Fruit fly (Drosophila melanogaster): Measurements from ENCODE around the gene Seipin.
A peak's percentile ranks its signal among the peaks of the same experiment; 100 is the strongest.

Seipin gene

dm6 chrX:2658258-2658853, 38.8 kb downstream of the Seipin start (continued):
- TF ChIP-seq CG3032 (tag; optimal IDR thresholded peaks at IDR 0.05) (peak; percentile 2), net (GFP tag; optimal IDR thresholded peaks at IDR 0.05) (peak; percentile 15), CG8319 (GFP tag; optimal IDR thresholded peaks at IDR 0.05) (no peak), CG6808 (GFP tag; optimal IDR thresholded peaks at IDR 0.05) (peak; percentile 49), acj6 (GFP tag; optimal IDR thresholded peaks at IDR 0.05) (no peak), CG11902 (GFP tag; optimal IDR thresholded peaks at IDR 0.05) (no peak), svp (GFP tag) (peak; percentile 88), CG6163 (GFP tag; IDR thresholded peaks at IDR 0.05) (peak; percentile 64; the same call in 2 of the 3 replicates), OdsH (GFP tag; optimal IDR thresholded peaks at IDR 0.05) (no peak), CG10631 (GFP tag; optimal IDR thresholded peaks at IDR 0.05) (no peak), CG8119 (GFP tag; IDR thresholded peaks at IDR 0.05) (0 out of 3 replicates have a peak, but pooled peaks have one; percentile 34), CG3919 (GFP tag; optimal IDR thresholded peaks at IDR 0.05) (peak; percentile 28), fkh (GFP tag; optimal IDR thresholded peaks at IDR 0.05) (peak; percentile 39), CG34406 (GFP tag; optimal IDR thresholded peaks at IDR 0.05) (no peak), Lpt (GFP tag; optimal IDR thresholded peaks at IDR 0.05) (no peak), Hr38 (GFP tag; optimal IDR thresholded peaks at IDR 0.05) (no peak), Gug (GFP tag; IDR thresholded peaks at IDR 0.05) (no peak), Eip78C (GFP tag) (peak; percentile 68), CG7368 (GFP tag; optimal IDR thresholded peaks at IDR 0.05) (no peak), Met (GFP tag; optimal IDR thresholded peaks at IDR 0.05) (peak; percentile 43), CG1621 (tag; optimal IDR thresholded peaks at IDR 0.05) (peak; percentile 16), CG4318 (GFP tag; optimal IDR thresholded peaks at IDR 0.05) (no peak), pdm3 (GFP tag; optimal IDR thresholded peaks at IDR 0.05) (no peak), Eip75B (GFP tag; optimal IDR thresholded peaks at IDR 0.05) (peak; percentile 5), esn (GFP tag; optimal IDR thresholded peaks at IDR 0.05) (peak; percentile 8), Ets96B (tag; optimal IDR thresholded peaks at IDR 0.05) (no peak), achi (GFP tag; optimal IDR thresholded peaks at IDR 0.05) (no peak), CG6854 (GFP tag; optimal IDR thresholded peaks at IDR 0.05) (peak; percentile 39), Eip93F (GFP tag; optimal IDR thresholded peaks at IDR 0.05) (no peak), Blimp-1 (GFP tag; optimal IDR thresholded peaks at IDR 0.05) (peak; percentile 58), Sox15 (GFP tag; optimal IDR thresholded peaks at IDR 0.05) (no peak), salr (GFP tag; optimal IDR thresholded peaks at IDR 0.05) (no peak), Sox102F (GFP tag; optimal IDR thresholded peaks at IDR 0.05) (peak; percentile 71), Sox14 (GFP tag; optimal IDR thresholded peaks at IDR 0.05) (peak; percentile 78), CG6276 (GFP tag; optimal IDR thresholded peaks at IDR 0.05) (peak; percentile 62), CG6792 (GFP tag; optimal IDR thresholded peaks at IDR 0.05) (no peak), eg (GFP tag; IDR thresholded peaks at IDR 0.05) (peak; percentile 43; the same call in 1 of the 3 replicates), Hr39 (GFP tag; optimal IDR thresholded peaks at IDR 0.05) (no peak), CG8632 (GFP tag; optimal IDR thresholded peaks at IDR 0.05) (no peak)

DNA sequence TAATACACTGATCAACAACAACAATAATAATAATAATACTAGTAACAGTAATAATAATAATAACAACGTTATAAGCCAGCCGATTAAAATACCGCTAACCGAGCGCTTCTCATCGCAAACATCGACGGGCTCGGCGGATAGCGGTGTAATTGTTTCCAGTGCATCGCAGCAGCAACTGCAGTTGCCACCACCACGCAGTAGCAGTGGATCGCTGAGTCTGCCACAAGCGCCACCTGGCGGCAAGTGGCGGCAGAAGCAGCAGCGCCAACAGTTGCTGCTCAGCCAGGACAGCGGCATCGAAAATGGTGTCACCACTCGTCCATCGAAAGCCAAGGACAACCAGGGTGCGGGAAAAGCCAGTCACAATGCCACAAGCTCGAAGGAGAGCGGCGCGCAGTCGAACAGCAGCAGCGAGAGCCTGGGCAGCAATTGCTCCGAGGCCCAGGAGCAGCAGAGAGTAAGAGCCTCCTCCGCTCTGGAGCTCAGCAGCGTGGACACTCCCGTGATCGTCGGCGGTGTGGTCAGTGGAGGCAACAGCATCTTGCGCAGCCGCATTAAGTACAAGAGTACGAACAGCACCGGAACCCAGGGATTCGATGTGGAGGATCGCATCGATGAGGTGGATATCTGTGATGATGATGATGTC, 40.0 kb downstream of the Seipin start:
- TF ChIP-seq salr (GFP tag; optimal IDR thresholded peaks at IDR 0.05) (peak in 1 of 2 experiments; percentile 2), dac (GFP tag; optimal IDR thresholded peaks at IDR 0.05) (no peak), OdsH (GFP tag; optimal IDR thresholded peaks at IDR 0.05) (peak; percentile 19), Sox14 (GFP tag; optimal IDR thresholded peaks at IDR 0.05) (no peak), CG9139 (GFP tag; optimal IDR thresholded peaks at IDR 0.05) (no peak), CG6163 (GFP tag; IDR thresholded peaks at IDR 0.05) (peak; percentile 73), Sox102F (GFP tag; optimal IDR thresholded peaks at IDR 0.05) (no peak), Hr4 (GFP tag; optimal IDR thresholded peaks at IDR 0.05) (peak; percentile 25), achi (GFP tag; optimal IDR thresholded peaks at IDR 0.05) (peak; percentile 3), CG32006 (GFP tag; optimal IDR thresholded peaks at IDR 0.05) (peak; percentile 51), CG8119 (GFP tag; IDR thresholded peaks at IDR 0.05) (peak; percentile 42; the same call in 2 of the 3 replicates), Lpt (GFP tag; optimal IDR thresholded peaks at IDR 0.05) (no peak), fkh (GFP tag; optimal IDR thresholded peaks at IDR 0.05) (no peak), eg (GFP tag; IDR thresholded peaks at IDR 0.05) (peak; percentile 53; the same call in 2 of the 3 replicates), CG11902 (GFP tag; optimal IDR thresholded peaks at IDR 0.05) (no peak), Blimp-1 (GFP tag; optimal IDR thresholded peaks at IDR 0.05) (peak; percentile 3), CG1621 (tag; optimal IDR thresholded peaks at IDR 0.05) (peak; percentile 24), acj6 (GFP tag; optimal IDR thresholded peaks at IDR 0.05) (peak; percentile 17), CG10631 (GFP tag; optimal IDR thresholded peaks at IDR 0.05) (no peak), Sox15 (GFP tag; optimal IDR thresholded peaks at IDR 0.05) (no peak), fd59A (GFP tag; optimal IDR thresholded peaks at IDR 0.05) (no peak), CG34406 (GFP tag; optimal IDR thresholded peaks at IDR 0.05) (no peak), Hr39 (GFP tag; optimal IDR thresholded peaks at IDR 0.05) (no peak), topi (GFP tag; optimal IDR thresholded peaks at IDR 0.05) (no peak), CG11294 (GFP tag; IDR thresholded peaks at IDR 0.05) (no peak), CG3032 (tag; optimal IDR thresholded peaks at IDR 0.05) (peak; percentile 7), CG6276 (GFP tag; optimal IDR thresholded peaks at IDR 0.05) (no peak), Ets21C (GFP tag; optimal IDR thresholded peaks at IDR 0.05) (no peak), Eip78C (GFP tag) (peak; percentile 70), CG8319 (GFP tag; optimal IDR thresholded peaks at IDR 0.05) (no peak)

Measured in whole organism, prepupa.